Worm (Caenorhabditis elegans) whole organism, late embryonic: ENCODE data around the gene F20G2.5.

ENCODE experiments used
- C08G9.2 ChIP-seq: sonication (generic microtip); optimal IDR thresholded peaks from 2 replicates; lab custom pipeline; 2016; ENCODE audit warnings: mild to moderate bottlenecking, missing genetic modification characterization, moderate library complexity, missing compliant biosample characterization
- K02D7.2 ChIP-seq: sonication (generic microtip); optimal IDR thresholded peaks from 2 replicates; lab custom pipeline; 2017; ENCODE audit warnings: mild to moderate bottlenecking, missing genetic modification characterization, missing compliant biosample characterization
- T23F11.4 ChIP-seq: fragments of 200-800 bp; sonication (Bioruptor generic); optimal IDR thresholded peaks from 2 replicates; lab custom pipeline; 2018; ENCODE audit warnings: mild to moderate bottlenecking, missing genetic modification characterization, missing compliant biosample characterization
- ama-1 ChIP-seq: fragments of 150-350 bp; optimal IDR thresholded peaks from 2 replicates; lab custom pipeline; 2014
- ceh-18 ChIP-seq: sonication (generic microtip); optimal IDR thresholded peaks from 2 replicates; lab custom pipeline; 2016; ENCODE audit warnings: missing genetic modification characterization, missing compliant biosample characterization
- ceh-19 ChIP-seq: fragments of 200-800 bp; sonication (Bioruptor generic); optimal IDR thresholded peaks from 2 replicates; lab custom pipeline; 2018; ENCODE audit warnings: mild to moderate bottlenecking, missing genetic modification characterization, missing compliant biosample characterization
- ceh-22 ChIP-seq: sonication (generic microtip); optimal IDR thresholded peaks from 2 replicates; lab custom pipeline; 2017; ENCODE audit warnings: missing biosample characterization, missing genetic modification characterization
- ceh-30 ChIP-seq: fragments of 150-350 bp; optimal IDR thresholded peaks from 2 replicates; lab custom pipeline; 2014; ENCODE audit warnings: missing biosample characterization, missing genetic modification characterization
- ceh-34 ChIP-seq: sonication (generic microtip); optimal IDR thresholded peaks from 2 replicates; lab custom pipeline; 2016; ENCODE audit warnings: mild to moderate bottlenecking, missing genetic modification characterization, missing compliant biosample characterization
- ceh-45 ChIP-seq: fragments of 200-800 bp; sonication (Bioruptor generic); IDR thresholded peaks from 2 replicates; pipeline ENCODE4 v1.3.6; 2022; ENCODE audit warnings: missing genetic modification reagents, missing genetic modification characterization, missing compliant biosample characterization
- ceh-48 ChIP-seq: sonication (generic microtip); optimal IDR thresholded peaks from 2 replicates; lab custom pipeline; 2016; ENCODE audit warnings: missing genetic modification characterization, inconsistent platforms, missing compliant biosample characterization
- ceh-6 ChIP-seq: fragments of 200-800 bp; sonication (Bioruptor generic); optimal IDR thresholded peaks from 2 replicates; lab custom pipeline; 2018; ENCODE audit warnings: mild to moderate bottlenecking, missing genetic modification characterization, missing compliant biosample characterization
- che-1 ChIP-seq: sonication (generic microtip); optimal IDR thresholded peaks from 2 replicates; lab custom pipeline; 2016; ENCODE audit warnings: mild to moderate bottlenecking, missing genetic modification characterization, missing compliant biosample characterization
- dve-1 ChIP-seq: sonication (generic microtip); optimal IDR thresholded peaks from 2 replicates; lab custom pipeline; 2017; ENCODE audit warnings: antibody characterized with exemption, mild to moderate bottlenecking, missing genetic modification characterization, missing compliant biosample characterization
- ets-4 ChIP-seq: sonication (generic microtip); optimal IDR thresholded peaks from 2 replicates; lab custom pipeline; 2016; ENCODE audit warnings: missing genetic modification characterization, missing compliant biosample characterization
- fax-1 ChIP-seq: sonication (generic microtip); optimal IDR thresholded peaks from 2 replicates; lab custom pipeline; 2016; ENCODE audit warnings: missing genotype, missing genetic modification characterization, missing compliant biosample characterization
- fkh-6 ChIP-seq: sonication (generic microtip); optimal IDR thresholded peaks from 2 replicates; lab custom pipeline; 2016; ENCODE audit warnings: missing genetic modification characterization, missing compliant biosample characterization
- hlh-13 ChIP-seq: fragments of 200-800 bp; sonication (Bioruptor generic); optimal IDR thresholded peaks from 2 replicates; lab custom pipeline; 2018; ENCODE audit warnings: mild to moderate bottlenecking, missing genetic modification characterization, missing compliant biosample characterization
- hlh-15 ChIP-seq: sonication (generic microtip); optimal IDR thresholded peaks from 2 replicates; lab custom pipeline; 2016; ENCODE audit warnings: missing genetic modification characterization, missing compliant biosample characterization
- hlh-30 ChIP-seq: sonication (generic microtip); optimal IDR thresholded peaks from 2 replicates; lab custom pipeline; 2017; ENCODE audit warnings: antibody characterized with exemption, missing genetic modification characterization, missing compliant biosample characterization; ENCODE audit not compliant: insufficient read depth
- hlh-6 ChIP-seq: sonication (generic microtip); optimal IDR thresholded peaks from 2 replicates; lab custom pipeline; 2016; ENCODE audit warnings: missing genotype, missing genetic modification characterization, missing compliant biosample characterization
- hlh-8 ChIP-seq: sonication (generic microtip); optimal IDR thresholded peaks from 2 replicates; lab custom pipeline; 2016; ENCODE audit warnings: missing genotype, missing genetic modification characterization, missing compliant biosample characterization
- mec-3 ChIP-seq: sonication (generic microtip); optimal IDR thresholded peaks from 2 replicates; lab custom pipeline; 2016; ENCODE audit warnings: borderline replicate concordance, missing genetic modification characterization, missing compliant biosample characterization
- nfya-1 ChIP-seq: sonication (generic microtip); optimal IDR thresholded peaks from 2 replicates; lab custom pipeline; 2017; ENCODE audit warnings: missing genetic modification characterization, mild to moderate bottlenecking, missing compliant biosample characterization, antibody characterized with exemption, moderate library complexity
- nhr-232 ChIP-seq: sonication (generic microtip); optimal IDR thresholded peaks from 2 replicates; lab custom pipeline; 2016; ENCODE audit warnings: missing genetic modification characterization, missing compliant biosample characterization
- npax-4 ChIP-seq: sonication (generic microtip); optimal IDR thresholded peaks from 2 replicates; lab custom pipeline; 2016; ENCODE audit warnings: missing genetic modification characterization, missing compliant biosample characterization
- pax-1 ChIP-seq: fragments of 150-350 bp; optimal IDR thresholded peaks from 2 replicates; lab custom pipeline; 2014; ENCODE audit warnings: missing biosample characterization, missing genetic modification characterization
- pros-1 ChIP-seq: fragments of 150-350 bp; optimal IDR thresholded peaks from 2 replicates; lab custom pipeline; 2014; ENCODE audit warnings: missing biosample characterization, missing genetic modification reagents, missing genetic modification characterization
- ref-2 ChIP-seq: sonication (generic microtip); optimal IDR thresholded peaks from 2 replicates; lab custom pipeline; 2016; ENCODE audit warnings: missing genetic modification characterization, missing compliant biosample characterization
- sdc-2 ChIP-seq: sonication (generic microtip); optimal IDR thresholded peaks from 2 replicates; lab custom pipeline; 2016; ENCODE audit warnings: missing genotype, missing genetic modification characterization, missing compliant biosample characterization
- sox-2 ChIP-seq: fragments of 200-800 bp; sonication (Bioruptor generic); IDR thresholded peaks from 2 replicates; pipeline ENCODE4 v1.3.6; 2022; ENCODE audit warnings: missing genetic modification reagents, missing genetic modification characterization, missing compliant biosample characterization
- sox-4 ChIP-seq: sonication (generic microtip); optimal IDR thresholded peaks from 2 replicates; lab custom pipeline; 2017; ENCODE audit warnings: mild to moderate bottlenecking, missing genetic modification characterization, inconsistent platforms, missing compliant biosample characterization
- tbx-7 ChIP-seq: sonication (generic microtip); optimal IDR thresholded peaks from 2 replicates; lab custom pipeline; 2016; ENCODE audit warnings: missing genotype, missing genetic modification characterization, missing compliant biosample characterization
- ttx-3 ChIP-seq: sonication (generic microtip); optimal IDR thresholded peaks from 2 replicates; lab custom pipeline; 2016; ENCODE audit warnings: missing genetic modification reagents, missing genetic modification characterization, missing compliant biosample characterization
- unc-42 ChIP-seq: sonication (generic microtip); optimal IDR thresholded peaks from 2 replicates; lab custom pipeline; 2016; ENCODE audit warnings: missing genotype, missing genetic modification characterization, missing compliant biosample characterization
- unc-55 ChIP-seq: sonication (generic microtip); optimal IDR thresholded peaks from 2 replicates; lab custom pipeline; 2017; ENCODE audit warnings: missing biosample characterization, missing genetic modification reagents, missing genetic modification characterization

F20G2.5 gene

ce11 chrV:13753481-13753880, 17.8 kb upstream of the F20G2.5 start, which contains the start of gene F20G2.1:
F20G2.1 (minus strand) TSS chrV:13753581.
- TF ChIP-seq mec-3 (tag; lab: Kevin White, UChicago) (no peak), pros-1 (tag; lab: Kevin White, UChicago) (no peak), hlh-8 (no peak), fkh-6 (tag; lab: Kevin White, UChicago) (no peak), tbx-7 (tag; lab: Kevin White, UChicago) (no peak), hlh-30 (tag; lab: Kevin White, UChicago) (no peak), sdc-2 (tag; lab: Kevin White, UChicago) (no peak), che-1 (tag; lab: Kevin White, UChicago) (no peak)
- TF ChIP-seq, all 69 proteins: peak for 0

- TF ChIP-seq C08G9.2 (tag; lab: Kevin White, UChicago): no peak
- no peak for TF ChIP-seq T23F11.4 (GFP tag; lab: Kevin White, UChicago)
- TF ChIP-seq ceh-19 (GFP tag; lab: Kevin White, UChicago): no peak
- no peak for TF ChIP-seq ceh-22 (tag; lab: Kevin White, UChicago)
- no peak for TF ChIP-seq ceh-34 (tag; lab: Kevin White, UChicago)
Observed at ce11 chrV:13756359-13757091, 14.8 kb upstream of the F20G2.5 start, which contains the start of gene F20G2.2. F20G2.2 (minus strand) TSS chrV:13756409.

ce11 chrV:13757349-13757748, 14.0 kb upstream of the F20G2.5 start:
- TF ChIP-seq unc-55 (GFP tag; lab: Kevin White, UChicago) (peak; percentile 9), ceh-34 (tag; lab: Kevin White, UChicago) (no peak), nhr-232 (tag; lab: Kevin White, UChicago) (no peak), ref-2 (tag; lab: Kevin White, UChicago) (no peak), ceh-48 (peak; percentile 22), unc-42 (tag; lab: Kevin White, UChicago) (peak; percentile 11), ama-1 (no peak)

- TF ChIP-seq ceh-48 (no peak), npax-4 (tag; lab: Kevin White, UChicago) (no peak), hlh-13 (GFP tag; lab: Kevin White, UChicago) (no peak), ets-4 (tag; lab: Kevin White, UChicago) (no peak), sox-4 (tag; lab: Kevin White, UChicago) (no peak), ceh-45 (GFP tag; lab: Robert Waterston, UW) (no peak), hlh-15 (tag; lab: Kevin White, UChicago) (no peak), nhr-232 (tag; lab: Kevin White, UChicago) (no peak), nfya-1 (no peak), che-1 (tag; lab: Kevin White, UChicago) (no peak)
Observed at ce11 chrV:13762426-13763127, 8.7 kb upstream of the F20G2.5 start, which contains the start of gene F20G2.6. F20G2.6 (plus strand) TSS chrV:13763077.

- TF ChIP-seq sdc-2 (tag; lab: Kevin White, UChicago) (no peak), fax-1 (tag; lab: Kevin White, UChicago) (no peak), npax-4 (tag; lab: Kevin White, UChicago) (no peak), ceh-30 (tag; lab: Kevin White, UChicago) (no peak), ttx-3 (tag; lab: Kevin White, UChicago) (no peak), nhr-232 (tag; lab: Kevin White, UChicago) (no peak), ceh-6 (GFP tag; lab: Kevin White, UChicago) (no peak), pax-1 (tag; lab: Kevin White, UChicago) (no peak), ceh-18 (tag; lab: Kevin White, UChicago) (no peak), ref-2 (tag; lab: Kevin White, UChicago) (no peak), hlh-6 (tag; lab: Kevin White, UChicago) (no peak), sox-2 (GFP tag; lab: Robert Waterston, UW) (no peak), dve-1 (tag; lab: Kevin White, UChicago) (no peak), K02D7.2 (tag; lab: Kevin White, UChicago) (no peak)
Observed at ce11 chrV:13763723-13764122, 7.6 kb upstream of the F20G2.5 start.
